Fruit fly (Drosophila melanogaster) Kc167 (cell line): Measurements from ENCODE around the gene CG10337.

ENCODE experiments used
- Myc ChIP-seq: fragments of >200 bp; optimal IDR thresholded peaks from 2 replicates; lab custom pipeline; 2017; ENCODE audit warnings: missing external identifiers
- Sin3A ChIP-seq: fragments of >200 bp; optimal IDR thresholded peaks from 2 replicates; lab custom pipeline; 2018; ENCODE audit warnings: missing external identifiers
- h ChIP-seq: fragments of >200 bp; optimal IDR thresholded peaks from 3 replicates; lab custom pipeline; 2018; ENCODE audit warnings: missing external identifiers
- insv ChIP-seq: fragments of >200 bp; optimal IDR thresholded peaks from 3 replicates; lab custom pipeline; 2018; ENCODE audit warnings: missing external identifiers
- psq ChIP-seq: fragments of >200 bp; optimal IDR thresholded peaks from 2 replicates; lab custom pipeline; 2017; ENCODE audit warnings: missing external identifiers
- ttk ChIP-seq: sonication (Bioruptor generic); optimal IDR thresholded peaks from 2 replicates; lab custom pipeline; 2017; ENCODE audit warnings: missing external identifiers

- no peak for TF ChIP-seq psq
- TF ChIP-seq Myc (lab: Kevin White, UChicago): no peak
- no peak for TF ChIP-seq ttk (lab: Kevin White, UChicago)
- no peak for TF ChIP-seq insv
- TF ChIP-seq h (lab: Kevin White, UChicago): no peak
- no peak for TF ChIP-seq Sin3A (lab: Kevin White, UChicago)
These were observed 25.9 kb upstream of the CG10337 start for dm6 chr2L:19572496-19573317.
